Fruit fly (Drosophila melanogaster) whole organism, embryonic: Measurements from ENCODE around the gene CG32318.
A peak's percentile ranks its signal among the peaks of the same experiment; 100 is the strongest.

ENCODE experiments used
- Atf-2 ChIP-seq: fragments of 200-800 bp; sonication (Bioruptor generic); optimal IDR thresholded peaks from 2 replicates; lab custom pipeline; 2016; ENCODE audit warnings: missing biosample characterization, missing genetic modification characterization
- B-H1 ChIP-seq: fragments of 200-800 bp; sonication (Bioruptor generic); IDR thresholded peaks from 3 replicates; pipeline ENCODE4 v1.3.6; 2022; ENCODE audit warnings: missing biosample characterization, missing genetic modification characterization
- Bteb2 ChIP-seq: fragments of 200-800 bp; sonication (Bioruptor generic); optimal IDR thresholded peaks from 2 replicates; lab custom pipeline; 2016; ENCODE audit warnings: missing biosample characterization, missing genetic modification characterization
- CG10209 ChIP-seq: fragments of 200-800 bp; sonication (Bioruptor generic); optimal IDR thresholded peaks from 3 replicates; lab custom pipeline; 2017; ENCODE audit warnings: missing biosample characterization, mild to moderate bottlenecking, missing genetic modification characterization, missing genetic modification reagents
- CG10321 ChIP-seq: fragments of 200-800 bp; sonication (Bioruptor generic); IDR thresholded peaks from 2 replicates; pipeline ENCODE4 v1.3.6; 2022; ENCODE audit warnings: missing biosample characterization, missing genetic modification characterization
- CG12299 ChIP-seq: fragments of 200-800 bp; sonication (Bioruptor generic); optimal IDR thresholded peaks from 2 replicates; lab custom pipeline; 2018; ENCODE audit warnings: missing biosample characterization, mild to moderate bottlenecking, missing genetic modification characterization
- CG13287 ChIP-seq: fragments of 200-800 bp; sonication (Bioruptor generic); IDR thresholded peaks from 2 replicates; pipeline ENCODE4 v1.3.6; 2022; ENCODE audit warnings: missing biosample characterization, missing genetic modification characterization; ENCODE audit not compliant: partially characterized antibody
- CG14710 ChIP-seq: fragments of 200-800 bp; sonication (Bioruptor generic); optimal IDR thresholded peaks from 3 replicates; lab custom pipeline; 2019; ENCODE audit warnings: missing biosample characterization, mild to moderate bottlenecking, missing genetic modification characterization, moderate library complexity
- CG17328 ChIP-seq: fragments of 200-800 bp; sonication (Bioruptor generic); IDR thresholded peaks from 2 replicates; pipeline ENCODE4 v1.3.6; 2022; ENCODE audit warnings: missing biosample characterization, missing genetic modification characterization
- CG17359 ChIP-seq: fragments of 200-800 bp; sonication (Bioruptor generic); optimal IDR thresholded peaks from 3 replicates; lab custom pipeline; 2018; ENCODE audit warnings: missing biosample characterization, mild to moderate bottlenecking, missing genetic modification characterization, moderate library complexity
- CG17829 ChIP-seq: fragments of 200-800 bp; optimal IDR thresholded peaks from 2 replicates; lab custom pipeline; 2019; ENCODE audit warnings: missing biosample characterization, mild to moderate bottlenecking, missing genetic modification characterization, moderate library complexity
- CG18599 ChIP-seq: fragments of 200-800 bp; sonication (Bioruptor generic); optimal IDR thresholded peaks from 3 replicates; lab custom pipeline; 2017; ENCODE audit warnings: missing biosample characterization, missing genetic modification characterization, mild to moderate bottlenecking, moderate library complexity, missing genetic modification reagents
- CG18619 ChIP-seq: fragments of 200-800 bp; sonication (Bioruptor generic); optimal IDR thresholded peaks from 3 replicates; lab custom pipeline; 2017; ENCODE audit warnings: missing biosample characterization, mild to moderate bottlenecking, missing genetic modification characterization
- CG2875 ChIP-seq: fragments of 200-800 bp; sonication (Bioruptor generic); optimal IDR thresholded peaks from 2 replicates; lab custom pipeline; 2017; ENCODE audit warnings: missing biosample characterization, mild to moderate bottlenecking, missing genetic modification characterization, missing genetic modification reagents
- CG31224 ChIP-seq: fragments of 200-800 bp; sonication (Bioruptor generic); IDR thresholded peaks from 2 replicates; pipeline ENCODE4 v1.3.6; 2022; ENCODE audit warnings: missing biosample characterization, missing genetic modification characterization
- CG32772 ChIP-seq: fragments of 200-800 bp; sonication (Bioruptor generic); IDR thresholded peaks from 2 replicates; pipeline ENCODE4 v1.3.6; 2022; ENCODE audit warnings: missing biosample characterization, missing genetic modification characterization
- CG4707 ChIP-seq: fragments of 200-800 bp; sonication (Bioruptor generic); optimal IDR thresholded peaks from 2 replicates; lab custom pipeline; 2018; ENCODE audit warnings: missing biosample characterization, mild to moderate bottlenecking, missing genetic modification characterization, moderate library complexity
- CG7271 ChIP-seq: fragments of 200-800 bp; sonication (Bioruptor generic); optimal IDR thresholded peaks from 2 replicates; lab custom pipeline; 2018; ENCODE audit warnings: missing biosample characterization, mild to moderate bottlenecking, missing genetic modification characterization, moderate library complexity
- CG7357 ChIP-seq: fragments of 200-800 bp; sonication (Bioruptor generic); IDR thresholded peaks from 3 replicates; pipeline ENCODE4 v1.3.6; 2022; ENCODE audit warnings: missing biosample characterization, missing genetic modification characterization
- CG7372 ChIP-seq: fragments of 200-800 bp; sonication (Bioruptor generic); IDR thresholded peaks from 2 replicates; pipeline ENCODE4 v1.3.6; 2022; ENCODE audit warnings: missing biosample characterization, missing genetic modification characterization
- CG8924 ChIP-seq: fragments of 200-800 bp; optimal IDR thresholded peaks from 3 replicates; lab custom pipeline; 2019; ENCODE audit warnings: missing biosample characterization, mild to moderate bottlenecking, missing genetic modification characterization, moderate library complexity
- CG9797 ChIP-seq: fragments of 200-800 bp; sonication (Bioruptor generic); optimal IDR thresholded peaks from 3 replicates; lab custom pipeline; 2018; ENCODE audit warnings: missing biosample characterization, mild to moderate bottlenecking, missing genetic modification characterization
- CHES-1-like ChIP-seq: fragments of 200-800 bp; sonication (Bioruptor generic); optimal IDR thresholded peaks from 2 replicates; lab custom pipeline; 2016; ENCODE audit warnings: missing biosample characterization, missing genetic modification characterization
- E2f1 ChIP-seq: fragments of 200-800 bp; sonication (Bioruptor generic); IDR thresholded peaks from 2 replicates; pipeline ENCODE4 v1.3.6; 2022; ENCODE audit warnings: missing biosample characterization, missing genetic modification characterization
- Fer2 ChIP-seq: fragments of 200-800 bp; sonication (Bioruptor generic); optimal IDR thresholded peaks from 2 replicates; lab custom pipeline; 2018; ENCODE audit warnings: missing biosample characterization, mild to moderate bottlenecking, missing genetic modification characterization, moderate library complexity
- GATAe ChIP-seq: fragments of 200-800 bp; sonication (Bioruptor generic); conservative IDR thresholded peaks from 2 replicates; pipeline ENCODE4 v1.3.6; 2022; ENCODE audit warnings: missing biosample characterization, missing genetic modification characterization
- Hmr ChIP-seq: fragments of 200-800 bp; sonication (Bioruptor generic); optimal IDR thresholded peaks from 3 replicates; lab custom pipeline; 2017; ENCODE audit warnings: mild to moderate bottlenecking, missing biosample characterization, missing genetic modification reagents, missing genetic modification characterization
- Hr51 ChIP-seq, 2 experiments: fragments of 200-800 bp; sonication (Bioruptor generic); optimal IDR thresholded peaks; 2 replicates in 1 of 2; 3 replicates in 1 of 2; lab custom pipeline; 2016 to 2018; ENCODE audit warnings: missing biosample characterization in 2 of 2, missing genetic modification characterization in 2 of 2, mild to moderate bottlenecking in 1 of 2, moderate library complexity in 1 of 2
- Hsf ChIP-seq: fragments of 200-800 bp; sonication (Bioruptor generic); optimal IDR thresholded peaks from 3 replicates; lab custom pipeline; 2016; ENCODE audit warnings: missing biosample characterization, missing genetic modification characterization
- Mad ChIP-seq: fragments of 200-800 bp; sonication (Bioruptor generic); optimal IDR thresholded peaks from 2 replicates; lab custom pipeline; 2016; ENCODE audit warnings: missing biosample characterization, missing genetic modification characterization
- Poxn ChIP-seq: fragments of 200-800 bp; sonication (Bioruptor generic); IDR thresholded peaks from 2 replicates; pipeline ENCODE4 v1.3.6; 2022; ENCODE audit warnings: missing biosample characterization, missing genetic modification characterization
- Stat92E ChIP-seq, 3 experiments: fragments of >200 bp in 2 of 3; fragments of 200-800 bp in 1 of 3; sonication (Bioruptor generic) in 1 of 3; optimal IDR thresholded peaks; 2 replicates each; lab custom pipeline; 2017 to 2019; ENCODE audit warnings: missing biosample characterization in 3 of 3, missing genetic modification characterization in 3 of 3, mild to moderate bottlenecking in 1 of 3, moderate library complexity in 1 of 3
- Tbp ChIP-seq: fragments of >200 bp; optimal IDR thresholded peaks from 2 replicates; lab custom pipeline; 2018; ENCODE audit warnings: missing biosample characterization, missing genetic modification characterization
- Vsx1 ChIP-seq: fragments of 200-800 bp; sonication (Bioruptor generic); optimal IDR thresholded peaks from 2 replicates; lab custom pipeline; 2017; ENCODE audit warnings: missing biosample characterization, mild to moderate bottlenecking, missing genetic modification characterization, missing genetic modification reagents
- abd-A ChIP-seq: fragments of 200-800 bp; sonication (Bioruptor generic); optimal IDR thresholded peaks from 3 replicates; lab custom pipeline; 2019; ENCODE audit warnings: missing biosample characterization, mild to moderate bottlenecking, missing genetic modification characterization, moderate library complexity
- bab2 ChIP-seq: fragments of 200-800 bp; sonication (Bioruptor generic); optimal IDR thresholded peaks from 2 replicates; lab custom pipeline; 2016; ENCODE audit warnings: missing biosample characterization, missing genetic modification characterization
- bigmax ChIP-seq: fragments of 200-800 bp; sonication (Bioruptor generic); optimal IDR thresholded peaks from 2 replicates; lab custom pipeline; 2018; ENCODE audit warnings: missing biosample characterization, mild to moderate bottlenecking, missing genetic modification characterization
- croc ChIP-seq: fragments of 200-800 bp; sonication (Bioruptor generic); conservative IDR thresholded peaks from 3 replicates; pipeline ENCODE4 v1.3.6; 2022; ENCODE audit warnings: missing biosample characterization, missing genetic modification characterization
- ems ChIP-seq: fragments of 200-800 bp; sonication (Bioruptor generic); optimal IDR thresholded peaks from 3 replicates; lab custom pipeline; 2016; ENCODE audit warnings: missing biosample characterization, missing genetic modification characterization
- eve ChIP-seq, 2 experiments: fragments of >200 bp; optimal IDR thresholded peaks; 2 replicates each; lab custom pipeline; 2017; ENCODE audit warnings: missing biosample characterization in 2 of 2, missing genetic modification characterization in 2 of 2
- ind ChIP-seq: fragments of 200-800 bp; sonication (Bioruptor generic); optimal IDR thresholded peaks from 3 replicates; lab custom pipeline; 2016; ENCODE audit warnings: missing biosample characterization, missing genetic modification characterization
- lab ChIP-seq: fragments of 200-800 bp; sonication (Bioruptor generic); optimal IDR thresholded peaks from 3 replicates; lab custom pipeline; 2017; ENCODE audit warnings: missing biosample characterization, missing genetic modification characterization, mild to moderate bottlenecking, moderate library complexity, missing genetic modification reagents
- p53 ChIP-seq: fragments of 200-800 bp; sonication (Bioruptor generic); optimal IDR thresholded peaks from 2 replicates; lab custom pipeline; 2016; ENCODE audit warnings: missing biosample characterization, missing genetic modification characterization
- seq ChIP-seq: fragments of 200-800 bp; sonication (Bioruptor generic); IDR thresholded peaks from 2 replicates; pipeline ENCODE4 v1.3.6; 2022; ENCODE audit warnings: missing biosample characterization, missing genetic modification characterization
- shn ChIP-seq: fragments of 200-800 bp; sonication (Bioruptor generic); optimal IDR thresholded peaks from 3 replicates; lab custom pipeline; 2016; ENCODE audit warnings: missing biosample characterization, missing genetic modification characterization
- stc ChIP-seq: fragments of 200-800 bp; sonication (Bioruptor generic); IDR thresholded peaks from 2 replicates; pipeline ENCODE4 v1.3.6; 2022; ENCODE audit warnings: missing biosample characterization, missing genetic modification characterization
- sug ChIP-seq: fragments of 200-800 bp; optimal IDR thresholded peaks from 2 replicates; lab custom pipeline; 2019; ENCODE audit warnings: missing biosample characterization, mild to moderate bottlenecking, missing genetic modification characterization, moderate library complexity
- tin ChIP-seq: fragments of 200-800 bp; sonication (Bioruptor generic); optimal IDR thresholded peaks from 3 replicates; lab custom pipeline; 2016; ENCODE audit warnings: missing biosample characterization, missing genetic modification characterization
- tll ChIP-seq, 2 experiments: fragments of 200-800 bp in 1 of 2; fragments of >200 bp in 1 of 2; sonication (Bioruptor generic) in 1 of 2; optimal IDR thresholded peaks; 2 replicates each; lab custom pipeline; 2017 to 2019; ENCODE audit warnings: missing biosample characterization in 2 of 2, missing genetic modification characterization in 2 of 2, mild to moderate bottlenecking in 1 of 2, moderate library complexity in 1 of 2
- trh ChIP-seq: fragments of 200-800 bp; sonication (Bioruptor generic); optimal IDR thresholded peaks from 2 replicates; lab custom pipeline; 2016; ENCODE audit warnings: missing biosample characterization, missing genetic modification characterization

CG32318 gene

DNA sequence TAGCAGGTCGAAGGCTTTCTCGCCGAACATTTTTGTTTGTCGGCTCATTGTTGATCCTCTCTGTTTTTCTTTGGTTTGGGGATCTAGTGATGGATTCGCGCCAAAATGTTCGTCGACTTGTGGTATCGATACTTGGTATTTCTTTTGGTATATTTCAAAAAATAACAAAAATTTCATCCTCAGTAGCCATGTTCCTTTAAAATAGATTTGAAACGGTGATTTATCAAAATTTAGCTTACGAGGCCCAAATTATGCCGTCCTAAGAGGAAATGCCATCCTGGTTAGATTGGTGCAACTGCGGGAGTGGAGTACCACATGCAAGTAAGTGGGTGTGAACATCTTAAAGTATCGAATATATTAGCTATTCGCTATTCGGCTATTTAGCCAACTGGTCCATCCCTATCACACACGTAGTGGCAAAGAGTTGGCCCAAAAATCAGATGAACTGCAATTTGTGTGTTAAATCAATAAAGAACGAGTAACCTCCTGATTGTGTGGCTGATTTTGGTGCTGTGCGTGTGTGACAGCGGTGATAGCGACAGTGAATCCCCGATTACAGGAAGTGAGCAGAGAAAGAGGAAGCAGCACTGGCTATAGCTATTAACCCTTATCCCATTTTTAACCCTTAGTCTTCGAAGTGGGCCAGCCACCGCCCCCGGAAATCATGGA, 1.0 kb upstream of the CG32318 start, which contains the start of the genes Psf1 and Sac1 (continued):
- no peak for TF ChIP-seq GATAe (GFP tag; lab: Robert Waterston, UW)
- TF ChIP-seq CG14710 (tag; lab: Kevin White, UChicago): peak; percentile 81
- TF ChIP-seq Stat92E (GFP tag; optimal IDR thresholded peaks at IDR 0.05; lab: Kevin White, UChicago): peak in 1 of 3 experiments; percentile 66
- peak; percentile 62 for TF ChIP-seq CG17829 (tag; lab: Kevin White, UChicago)
- TF ChIP-seq CG10321 (GFP tag; lab: Robert Waterston, UW): no peak
- TF ChIP-seq sug: peak; percentile 65
- peak; percentile 73 for TF ChIP-seq bab2
- TF ChIP-seq CG2875 (GFP tag; lab: Kevin White, UChicago): no peak
- no peak for TF ChIP-seq Tbp (GFP tag; lab: Kevin White, UChicago)
- no peak for TF ChIP-seq Vsx1 (GFP tag; lab: Kevin White, UChicago)
- peak; percentile 98 for TF ChIP-seq CG7357
- no peak for TF ChIP-seq CG12299 (tag; lab: Kevin White, UChicago)
- TF ChIP-seq CG7271 (tag; lab: Kevin White, UChicago): no peak
- TF ChIP-seq CG32772: no peak
- TF ChIP-seq Fer2: no peak
- TF ChIP-seq Bteb2 (GFP tag; lab: Kevin White, UChicago): no peak
- no peak for TF ChIP-seq eve (GFP tag; optimal IDR thresholded peaks at IDR 0.05; lab: Kevin White, UChicago)
- peak; percentile 30 for TF ChIP-seq tin (GFP tag; lab: Kevin White, UChicago)
- TF ChIP-seq CG18599 (GFP tag; lab: Kevin White, UChicago): no peak
- no peak for TF ChIP-seq bigmax (GFP tag; lab: Kevin White, UChicago)
- TF ChIP-seq Atf-2: peak; percentile 28
- TF ChIP-seq p53 (GFP tag; lab: Kevin White, UChicago): peak; percentile 17
- TF ChIP-seq shn (GFP tag; lab: Kevin White, UChicago): peak; percentile 62
- TF ChIP-seq CG18619 (GFP tag; lab: Kevin White, UChicago): no peak
- peak in 1 of 2 experiments; percentile 29 for TF ChIP-seq Hr51 (GFP tag; optimal IDR thresholded peaks at IDR 0.05; lab: Kevin White, UChicago)
- TF ChIP-seq abd-A (tag; lab: Kevin White, UChicago): no peak
- TF ChIP-seq Poxn (GFP tag; lab: Robert Waterston, UW): no peak
- TF ChIP-seq CG8924 (tag; lab: Kevin White, UChicago): peak; percentile 10
- TF ChIP-seq Hmr (GFP tag; lab: Kevin White, UChicago): peak; percentile 23
- peak; percentile 69 for TF ChIP-seq CG9797 (GFP tag; lab: Kevin White, UChicago)
- peak; percentile 55 for TF ChIP-seq ind (GFP tag; lab: Kevin White, UChicago)
- TF ChIP-seq CG31224 (GFP tag; lab: Robert Waterston, UW): no peak
- no peak for TF ChIP-seq CG17328 (GFP tag; lab: Robert Waterston, UW)
- TF ChIP-seq CG10209: no peak
- no peak for TF ChIP-seq CG7372 (GFP tag; lab: Robert Waterston, UW)
- TF ChIP-seq stc: no peak
- no peak for TF ChIP-seq ems (GFP tag; lab: Kevin White, UChicago)
- no peak for TF ChIP-seq CG4707 (GFP tag; lab: Kevin White, UChicago)
- peak; percentile 17 for TF ChIP-seq Mad (GFP tag; lab: Kevin White, UChicago)
- no peak for TF ChIP-seq trh (GFP tag; lab: Kevin White, UChicago)
- TF ChIP-seq CHES-1-like (GFP tag; lab: Kevin White, UChicago): peak; percentile 66
- TF ChIP-seq E2f1 (GFP tag; lab: Robert Waterston, UW): peak; percentile 62
- peak; percentile 57 for TF ChIP-seq Hsf
- TF ChIP-seq tll (GFP tag; optimal IDR thresholded peaks at IDR 0.05; lab: Kevin White, UChicago): peak in 1 of 2 experiments; percentile 61
- no peak for TF ChIP-seq B-H1
- no peak for TF ChIP-seq seq (GFP tag; lab: Robert Waterston, UW)
- TF ChIP-seq croc: no peak
- TF ChIP-seq CG17359 (tag; lab: Kevin White, UChicago): no peak
- peak; percentile 49 for TF ChIP-seq lab (GFP tag; lab: Kevin White, UChicago)
- peak; percentile 88 for TF ChIP-seq CG13287 (GFP tag; lab: Robert Waterston, UW)
